Fruit fly (Drosophila melanogaster) whole organism, prepupa: ENCODE measurements around the gene Setx.

Source experiments
- Blimp-1 ChIP-seq: fragments of 200-800 bp; sonication (Bioruptor generic); optimal IDR thresholded peaks from 3 replicates; lab custom pipeline; 2017; ENCODE audit warnings: missing biosample characterization, missing genetic modification characterization, mild to moderate bottlenecking, moderate library complexity, missing genetic modification reagents
- CG10631 ChIP-seq: fragments of 200-800 bp; sonication (Bioruptor generic); optimal IDR thresholded peaks from 2 replicates; lab custom pipeline; 2016; ENCODE audit warnings: missing biosample characterization, missing genetic modification characterization
- CG11294 ChIP-seq: fragments of 200-800 bp; sonication (Bioruptor generic); IDR thresholded peaks from 2 replicates; pipeline ENCODE4 v1.3.6; 2022; ENCODE audit warnings: missing biosample characterization, missing genetic modification characterization
- CG11762 ChIP-seq: fragments of 200-800 bp; sonication (Bioruptor generic); optimal IDR thresholded peaks from 3 replicates; lab custom pipeline; 2016; ENCODE audit warnings: missing biosample characterization, missing genetic modification characterization; ENCODE audit not compliant: insufficient read depth
- CG11902 ChIP-seq: fragments of 200-800 bp; sonication (Bioruptor generic); optimal IDR thresholded peaks from 3 replicates; lab custom pipeline; 2016; ENCODE audit warnings: missing biosample characterization, missing genetic modification characterization
- CG15336 ChIP-seq: fragments of 200-800 bp; sonication (Bioruptor generic); IDR thresholded peaks from 2 replicates; pipeline ENCODE4 v1.3.6; 2022; ENCODE audit warnings: missing biosample characterization, missing genetic modification characterization
- CG1621 ChIP-seq: fragments of 200-800 bp; sonication (Bioruptor generic); optimal IDR thresholded peaks from 3 replicates; lab custom pipeline; 2018; ENCODE audit warnings: missing biosample characterization, mild to moderate bottlenecking, missing genetic modification characterization
- CG3032 ChIP-seq: fragments of 200-800 bp; optimal IDR thresholded peaks from 2 replicates; lab custom pipeline; 2019; ENCODE audit warnings: missing biosample characterization, mild to moderate bottlenecking, missing genetic modification characterization, moderate library complexity
- CG6163 ChIP-seq: fragments of 200-800 bp; sonication (Bioruptor generic); IDR thresholded peaks from 3 replicates; pipeline ENCODE4 v1.3.6; 2022; ENCODE audit warnings: missing biosample characterization, missing genetic modification characterization
- CG6276 ChIP-seq: fragments of 200-800 bp; sonication (Bioruptor generic); optimal IDR thresholded peaks from 2 replicates; lab custom pipeline; 2017; ENCODE audit warnings: missing biosample characterization, mild to moderate bottlenecking, missing genetic modification characterization
- CG6792 ChIP-seq: fragments of 200-800 bp; sonication (Bioruptor generic); optimal IDR thresholded peaks from 3 replicates; lab custom pipeline; 2016; ENCODE audit warnings: missing biosample characterization, missing genetic modification characterization
- CG6854 ChIP-seq: fragments of 200-800 bp; sonication (Bioruptor generic); optimal IDR thresholded peaks from 2 replicates; lab custom pipeline; 2017; ENCODE audit warnings: missing biosample characterization, mild to moderate bottlenecking, missing genetic modification characterization
- CG7368 ChIP-seq: fragments of 200-800 bp; sonication (Bioruptor generic); optimal IDR thresholded peaks from 3 replicates; lab custom pipeline; 2016; ENCODE audit warnings: missing biosample characterization, missing genetic modification characterization
- CG8319 ChIP-seq: fragments of 200-800 bp; sonication (Bioruptor generic); optimal IDR thresholded peaks from 3 replicates; lab custom pipeline; 2016; ENCODE audit warnings: missing biosample characterization, missing genetic modification characterization
- CG8632 ChIP-seq: fragments of 200-800 bp; sonication (Bioruptor generic); optimal IDR thresholded peaks from 3 replicates; lab custom pipeline; 2016; ENCODE audit warnings: missing biosample characterization, missing genetic modification characterization
- CG9139 ChIP-seq: fragments of 200-800 bp; sonication (Bioruptor generic); optimal IDR thresholded peaks from 3 replicates; lab custom pipeline; 2017; ENCODE audit warnings: missing biosample characterization, mild to moderate bottlenecking, missing genetic modification characterization
- Hr39 ChIP-seq: fragments of 200-800 bp; sonication (Bioruptor generic); optimal IDR thresholded peaks from 2 replicates; lab custom pipeline; 2016; ENCODE audit warnings: missing biosample characterization, missing genetic modification characterization
- Met ChIP-seq: fragments of 200-800 bp; sonication (Bioruptor generic); optimal IDR thresholded peaks from 3 replicates; lab custom pipeline; 2016; ENCODE audit warnings: missing biosample characterization, missing genetic modification characterization
- OdsH ChIP-seq: fragments of 200-800 bp; sonication (Bioruptor generic); optimal IDR thresholded peaks from 3 replicates; lab custom pipeline; 2016; ENCODE audit warnings: missing biosample characterization, missing genetic modification characterization
- Sox102F ChIP-seq: fragments of 200-800 bp; sonication (Bioruptor generic); optimal IDR thresholded peaks from 2 replicates; lab custom pipeline; 2016; ENCODE audit warnings: missing biosample characterization, mild to moderate bottlenecking, missing genetic modification characterization
- Sox15 ChIP-seq: fragments of 200-800 bp; sonication (Bioruptor generic); optimal IDR thresholded peaks from 3 replicates; lab custom pipeline; 2016; ENCODE audit warnings: missing biosample characterization, missing genetic modification characterization
- acj6 ChIP-seq: fragments of 200-800 bp; sonication (Bioruptor generic); optimal IDR thresholded peaks from 3 replicates; lab custom pipeline; 2016; ENCODE audit warnings: missing biosample characterization, missing genetic modification characterization
- cyc ChIP-seq: fragments of 200-800 bp; sonication (Bioruptor generic); optimal IDR thresholded peaks from 3 replicates; lab custom pipeline; 2016; ENCODE audit warnings: missing biosample characterization, missing genetic modification characterization
- dsx ChIP-seq: fragments of 200-800 bp; optimal IDR thresholded peaks from 3 replicates; lab custom pipeline; 2019; ENCODE audit warnings: missing biosample characterization, mild to moderate bottlenecking, missing genetic modification characterization, moderate library complexity; ENCODE audit not compliant: poor library complexity, severe bottlenecking
- eg ChIP-seq: fragments of 200-800 bp; sonication (Bioruptor generic); IDR thresholded peaks from 3 replicates; pipeline ENCODE4 v1.3.6; 2022; ENCODE audit warnings: missing biosample characterization, missing genetic modification characterization
- esn ChIP-seq: fragments of 200-800 bp; sonication (Bioruptor generic); optimal IDR thresholded peaks from 2 replicates; lab custom pipeline; 2016; ENCODE audit warnings: missing biosample characterization, mild to moderate bottlenecking, missing genetic modification characterization, moderate library complexity
- fd59A ChIP-seq: fragments of 200-800 bp; sonication (Bioruptor generic); optimal IDR thresholded peaks from 2 replicates; lab custom pipeline; 2017; ENCODE audit warnings: missing biosample characterization, mild to moderate bottlenecking, missing genetic modification characterization, missing genetic modification reagents
- fd85E ChIP-seq: fragments of 200-800 bp; sonication (Bioruptor generic); optimal IDR thresholded peaks from 3 replicates; lab custom pipeline; 2016; ENCODE audit warnings: missing biosample characterization, missing genetic modification characterization
- fkh ChIP-seq: fragments of 200-800 bp; sonication (Bioruptor generic); optimal IDR thresholded peaks from 3 replicates; lab custom pipeline; 2017; ENCODE audit warnings: missing biosample characterization, mild to moderate bottlenecking, missing genetic modification characterization, moderate library complexity
- lz ChIP-seq: fragments of 200-800 bp; sonication (Bioruptor generic); optimal IDR thresholded peaks from 3 replicates; lab custom pipeline; 2016; ENCODE audit warnings: missing biosample characterization, missing genetic modification characterization
- spab ChIP-seq: fragments of 200-800 bp; sonication (Bioruptor generic); optimal IDR thresholded peaks from 2 replicates; lab custom pipeline; 2017; ENCODE audit warnings: missing biosample characterization, mild to moderate bottlenecking, missing genetic modification characterization, missing genetic modification reagents
- ss ChIP-seq, 2 experiments: fragments of 200-800 bp; sonication (Bioruptor generic); optimal IDR thresholded peaks; 2 replicates in 1 of 2; 3 replicates in 1 of 2; lab custom pipeline; 2017 to 2018; ENCODE audit warnings: mild to moderate bottlenecking in 2 of 2, missing biosample characterization in 2 of 2, missing genetic modification characterization in 2 of 2, moderate library complexity in 1 of 2
- vri ChIP-seq: fragments of 200-800 bp; sonication (Bioruptor generic); optimal IDR thresholded peaks from 3 replicates; lab custom pipeline; 2016; ENCODE audit warnings: missing biosample characterization, mild to moderate bottlenecking, missing genetic modification characterization

Setx gene

dm6 chr3L:8127712-8128210 lies 9.5 kb downstream of the Setx start, which contains the start of the genes Cds and Uba2 (continued):
- peak; percentile 94 for TF ChIP-seq CG10631 (GFP tag; lab: Kevin White, UChicago)
- peak; percentile 87 for TF ChIP-seq lz
- TF ChIP-seq Sox15 (GFP tag; lab: Kevin White, UChicago): peak; percentile 86
- peak; percentile 35 for TF ChIP-seq fd59A (GFP tag; lab: Kevin White, UChicago)
- peak; percentile 85 for TF ChIP-seq CG1621
- TF ChIP-seq Blimp-1 (GFP tag; lab: Kevin White, UChicago): peak; percentile 66
- peak; percentile 72 for TF ChIP-seq CG7368 (GFP tag; lab: Kevin White, UChicago)
- peak; percentile 81 for TF ChIP-seq Sox102F (GFP tag; lab: Kevin White, UChicago)
- TF ChIP-seq CG9139 (GFP tag; lab: Kevin White, UChicago): peak; percentile 71
- TF ChIP-seq vri (GFP tag; lab: Kevin White, UChicago): peak; percentile 85
- TF ChIP-seq Met (GFP tag; lab: Kevin White, UChicago): no peak
- TF ChIP-seq esn (GFP tag; lab: Kevin White, UChicago): peak; percentile 88
- TF ChIP-seq dsx (GFP tag; lab: Kevin White, UChicago): peak; percentile 71
- peak; percentile 83 for TF ChIP-seq CG6792
- TF ChIP-seq CG11294 (GFP tag; lab: Robert Waterston, UW): peak; percentile 84; the same call in 1 of the 2 replicates
- TF ChIP-seq Hr39 (GFP tag; lab: Kevin White, UChicago): peak; percentile 84
- peak; percentile 92 for TF ChIP-seq acj6 (GFP tag; lab: Kevin White, UChicago)
- peak; percentile 86 for TF ChIP-seq cyc (GFP tag; lab: Kevin White, UChicago)
- TF ChIP-seq eg (GFP tag; lab: Robert Waterston, UW): peak; percentile 92
- TF ChIP-seq ss (GFP tag; optimal IDR thresholded peaks at IDR 0.05; lab: Kevin White, UChicago): peak in 1 of 2 experiments; percentile 85
- peak; percentile 86 for TF ChIP-seq CG8632 (GFP tag; lab: Kevin White, UChicago)

- TF ChIP-seq esn (GFP tag; lab: Kevin White, UChicago) (peak; percentile 49), fd85E (GFP tag; lab: Kevin White, UChicago) (no peak), vri (GFP tag; lab: Kevin White, UChicago) (peak; percentile 24), CG8319 (GFP tag; lab: Kevin White, UChicago) (no peak), CG11902 (GFP tag; lab: Kevin White, UChicago) (no peak), lz (no peak), fkh (GFP tag; lab: Kevin White, UChicago) (peak; percentile 37)
- TF ChIP-seq, all 60 proteins: peak for 3
These were observed 12.6 kb downstream of the Setx start, which contains the start of the genes CG7550 and mRpL36 for dm6 chr3L:8124481-8125359. Gene CG7550 (minus strand): TSS chr3L:8124531. Gene mRpL36 (minus strand): TSS chr3L:8125132.

- TF ChIP-seq CG11762 (GFP tag; lab: Kevin White, UChicago) (no peak), CG3032 (tag; lab: Kevin White, UChicago) (no peak), CG11294 (GFP tag; lab: Robert Waterston, UW) (no peak), OdsH (GFP tag; lab: Kevin White, UChicago) (no peak), eg (GFP tag; lab: Robert Waterston, UW) (no peak), CG6854 (GFP tag; lab: Kevin White, UChicago) (no peak), vri (GFP tag; lab: Kevin White, UChicago) (peak; percentile 41), cyc (GFP tag; lab: Kevin White, UChicago) (no peak), fkh (GFP tag; lab: Kevin White, UChicago) (peak; percentile 91), CG6276 (GFP tag; lab: Kevin White, UChicago) (no peak), CG15336 (GFP tag; lab: Robert Waterston, UW) (no peak), CG6163 (GFP tag; lab: Robert Waterston, UW) (no peak), esn (GFP tag; lab: Kevin White, UChicago) (peak; percentile 50), spab (GFP tag; lab: Kevin White, UChicago) (no peak), dsx (GFP tag; lab: Kevin White, UChicago) (no peak), fd59A (GFP tag; lab: Kevin White, UChicago) (no peak)
These were observed 15.7 kb downstream of the Setx start, which contains the start of gene ldbr for dm6 chr3L:8121590-8121989. Gene ldbr (plus strand): TSS chr3L:8121827.
